Fruit fly (Drosophila melanogaster): Measurements from ENCODE around the gene Naa40.

Gene Naa40

dm6 chr3R:29757226-29757625 lies 32.5 kb upstream of the Naa40 start (continued):
- peak; percentile 7 for TF ChIP-seq Hmr (GFP tag; optimal IDR thresholded peaks at IDR 0.05)
- TF ChIP-seq E2f1 (GFP tag; IDR thresholded peaks at IDR 0.05), result 0 out of 2 replicates have a peak, but pooled peaks have one; percentile 7
- no peak for TF ChIP-seq lilli (GFP tag; optimal IDR thresholded peaks at IDR 0.05)
- 0 out of 3 replicates have a peak, but pooled peaks have one; percentile 16 for TF ChIP-seq so (GFP tag; IDR thresholded peaks at IDR 0.05)
- no peak for TF ChIP-seq Chrac-16 (GFP tag; optimal IDR thresholded peaks at IDR 0.05)
- TF ChIP-seq amos (GFP tag; IDR thresholded peaks at IDR 0.05; ENCODE audit: partially characterized antibody), result no peak
- TF ChIP-seq ci (GFP tag; IDR thresholded peaks at IDR 0.05), result peak; percentile 69; the same call in 2 of the 3 replicates
- TF ChIP-seq CG17912 (GFP tag; optimal IDR thresholded peaks at IDR 0.05), result peak; percentile 18
- TF ChIP-seq pan (optimal IDR thresholded peaks at IDR 0.05), result no peak
- TF ChIP-seq pan (GFP tag; optimal IDR thresholded peaks at IDR 0.05 in 1 of 2, IDR thresholded peaks at IDR 0.05 in 1 of 2), result peak in 1 of 2 experiments; percentile 38
- TF ChIP-seq HmgD (GFP tag; optimal IDR thresholded peaks at IDR 0.05), result no peak
- no peak for TF ChIP-seq odd (GFP tag; optimal IDR thresholded peaks at IDR 0.05)
- TF ChIP-seq grau (tag; optimal IDR thresholded peaks at IDR 0.05), result no peak
- no peak for TF ChIP-seq Poxn (GFP tag; IDR thresholded peaks at IDR 0.05)
- TF ChIP-seq HLH3B (GFP tag; IDR thresholded peaks at IDR 0.05), result peak; percentile 41; the same call in 1 of the 2 replicates
- TF ChIP-seq unc-4 (GFP tag; IDR thresholded peaks at IDR 0.05; ENCODE audit: partially characterized antibody), result no peak
- peak; percentile 7 for TF ChIP-seq Fer1 (GFP tag; optimal IDR thresholded peaks at IDR 0.05)
- TF ChIP-seq p53 (GFP tag; optimal IDR thresholded peaks at IDR 0.05), result no peak
- TF ChIP-seq Spps (tag; optimal IDR thresholded peaks at IDR 0.05), result no peak
- peak; percentile 26 for TF ChIP-seq fd64A (GFP tag; optimal IDR thresholded peaks at IDR 0.05)
- no peak for TF ChIP-seq CG32532 (GFP tag; IDR thresholded peaks at IDR 0.05)
- no peak for TF ChIP-seq CG17829 (tag; optimal IDR thresholded peaks at IDR 0.05)
- TF ChIP-seq gro (GFP tag; optimal IDR thresholded peaks at IDR 0.05), result no peak
- peak; percentile 28 for TF ChIP-seq repo (GFP tag; optimal IDR thresholded peaks at IDR 0.05)
- TF ChIP-seq Sin3A (optimal IDR thresholded peaks at IDR 0.05), result no peak
- TF ChIP-seq fu2 (GFP tag; optimal IDR thresholded peaks at IDR 0.05), result no peak
- TF ChIP-seq schlank (tag; optimal IDR thresholded peaks at IDR 0.05), result peak; percentile 51
- no peak for TF ChIP-seq kah (GFP tag; optimal IDR thresholded peaks at IDR 0.05)
- TF ChIP-seq CG33557 (GFP tag; optimal IDR thresholded peaks at IDR 0.05), result no peak
- TF ChIP-seq PHDP (tag; optimal IDR thresholded peaks at IDR 0.05), result peak; percentile 25
- TF ChIP-seq CG9817 (tag; optimal IDR thresholded peaks at IDR 0.05), result peak; percentile 0
- TF ChIP-seq otp (GFP tag; IDR thresholded peaks at IDR 0.05), result 0 out of 3 replicates have a peak, but pooled peaks have one; percentile 19
- TF ChIP-seq ham (GFP tag; IDR thresholded peaks at IDR 0.05), result no peak
- TF ChIP-seq CG2678 (tag; optimal IDR thresholded peaks at IDR 0.05), result peak; percentile 31
- TF ChIP-seq CG13624 (GFP tag; optimal IDR thresholded peaks at IDR 0.05), result no peak
- peak; percentile 87 for TF ChIP-seq nom (GFP tag; optimal IDR thresholded peaks at IDR 0.05)
- TF ChIP-seq Rx (GFP tag; IDR thresholded peaks at IDR 0.05), result 0 out of 2 replicates have a peak, but pooled peaks have one; percentile 10
- TF ChIP-seq zen2 (GFP tag; IDR thresholded peaks at IDR 0.05; ENCODE audit: partially characterized antibody), result no peak
- TF ChIP-seq CG17802 (tag; optimal IDR thresholded peaks at IDR 0.05), result peak; percentile 0
- TF ChIP-seq CG14014 (GFP tag; IDR thresholded peaks at IDR 0.05), result peak; percentile 37; the same call in 1 of the 2 replicates
- TF ChIP-seq CG1024 (GFP tag; IDR thresholded peaks at IDR 0.05), result no peak
- TF ChIP-seq onecut (GFP tag; IDR thresholded peaks at IDR 0.05), result peak; percentile 9; the same call in 1 of the 2 replicates
- no peak for TF ChIP-seq hkb (optimal IDR thresholded peaks at IDR 0.05)
- TF ChIP-seq hkb (GFP tag; IDR thresholded peaks at IDR 0.05), result 0 out of 2 replicates have a peak, but pooled peaks have one; percentile 31
- TF ChIP-seq CG4404 (GFP tag; IDR thresholded peaks at IDR 0.05), result no peak
- peak in 1 of 2 experiments; percentile 3 for TF ChIP-seq Eip74EF (GFP tag; optimal IDR thresholded peaks at IDR 0.05)
- no peak for TF ChIP-seq CG1529 (GFP tag; optimal IDR thresholded peaks at IDR 0.05)
- TF ChIP-seq unpg (GFP tag; optimal IDR thresholded peaks at IDR 0.05), result peak; percentile 10
- TF ChIP-seq Bgb (GFP tag; IDR thresholded peaks at IDR 0.05; ENCODE audit: partially characterized antibody), result 0 out of 2 replicates have a peak, but pooled peaks have one; percentile 13
- TF ChIP-seq CG6689 (GFP tag; IDR thresholded peaks at IDR 0.05), result peak; percentile 16; the same call in 1 of the 2 replicates
- peak; percentile 60; the same call in 1 of the 2 replicates for TF ChIP-seq CG5953 (GFP tag; IDR thresholded peaks at IDR 0.05)
